Fruit fly (Drosophila melanogaster): ENCODE data around the gene CG9799.

DNA sequence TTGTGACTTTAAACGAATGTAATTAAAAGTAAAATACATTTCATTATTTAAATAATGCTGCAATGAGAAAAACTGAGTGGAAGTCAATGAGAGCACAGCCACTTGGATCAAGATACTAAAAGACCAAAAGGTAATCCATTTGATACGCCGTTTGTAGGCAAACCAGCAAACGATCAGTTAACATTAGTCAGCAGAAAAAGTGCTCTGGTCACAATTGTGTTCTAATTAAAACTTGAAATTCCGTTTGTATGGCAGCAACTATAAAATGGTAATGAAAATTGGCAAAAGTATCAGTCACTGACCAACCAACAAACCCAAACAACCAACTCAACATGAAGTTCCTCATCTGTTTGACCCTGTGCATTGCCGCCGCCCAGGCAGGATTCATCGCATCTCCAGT, 9.0 kb upstream of the CG9799 start, which contains the start of gene CG14377:
- TF ChIP-seq CG31627 (GFP tag; optimal IDR thresholded peaks at IDR 0.05), result no peak
- TF ChIP-seq Sox14 (GFP tag; optimal IDR thresholded peaks at IDR 0.05), result no peak
- TF ChIP-seq CG16779 (tag; optimal IDR thresholded peaks at IDR 0.05), result no peak
- no peak for TF ChIP-seq CG34406 (GFP tag; optimal IDR thresholded peaks at IDR 0.05)
- TF ChIP-seq Lpt (GFP tag; optimal IDR thresholded peaks at IDR 0.05), result no peak
- TF ChIP-seq Eip75B (GFP tag; optimal IDR thresholded peaks at IDR 0.05), result no peak
- TF ChIP-seq Hr39 (GFP tag; optimal IDR thresholded peaks at IDR 0.05), result no peak
- no peak for TF ChIP-seq CG6163 (GFP tag; IDR thresholded peaks at IDR 0.05)
- no peak for TF ChIP-seq CG32006 (GFP tag; optimal IDR thresholded peaks at IDR 0.05)
